Fruit fly (Drosophila melanogaster): ENCODE results near the gene Ypel.
A peak's percentile ranks its signal among the peaks of the same experiment; 100 is the strongest.

The Ypel gene

dm6 chrX:10242883-10243282 is 30.7 kb upstream of the Ypel start:
- TF ChIP-seq dmrt93B (GFP tag; optimal IDR thresholded peaks at IDR 0.05) (no peak), woc (GFP tag; optimal IDR thresholded peaks at IDR 0.05) (no peak), Abd-B (GFP tag; optimal IDR thresholded peaks at IDR 0.05) (no peak), fru (GFP tag; optimal IDR thresholded peaks at IDR 0.05) (no peak), Vsx2 (GFP tag; optimal IDR thresholded peaks at IDR 0.05; ENCODE audit: partially characterized antibody) (no peak), Hr78 (GFP tag; optimal IDR thresholded peaks at IDR 0.05) (no peak), usp (GFP tag; optimal IDR thresholded peaks at IDR 0.05) (no peak), GATAd (GFP tag; optimal IDR thresholded peaks at IDR 0.05) (no peak), Mio (GFP tag; optimal IDR thresholded peaks at IDR 0.05) (no peak), br (GFP tag; optimal IDR thresholded peaks at IDR 0.05) (no peak), rgr (GFP tag; optimal IDR thresholded peaks at IDR 0.05) (no peak), dsf (GFP tag; optimal IDR thresholded peaks at IDR 0.05; ENCODE audit: borderline replicate concordance) (no peak), Hnf4 (GFP tag; optimal IDR thresholded peaks at IDR 0.05) (no peak), h (GFP tag; optimal IDR thresholded peaks at IDR 0.05) (no peak), OdsH (GFP tag; optimal IDR thresholded peaks at IDR 0.05) (no peak), brk (GFP tag; optimal IDR thresholded peaks at IDR 0.05) (no peak), Rel (GFP tag; optimal IDR thresholded peaks at IDR 0.05) (no peak), Rel (tag; optimal IDR thresholded peaks at IDR 0.05) (no peak), Sp1 (GFP tag; optimal IDR thresholded peaks at IDR 0.05) (no peak), N (GFP tag; optimal IDR thresholded peaks at IDR 0.05) (no peak)

dm6 chrX:10241919-10242318 is 29.7 kb upstream of the Ypel start:
- TF ChIP-seq tai (GFP tag; optimal IDR thresholded peaks at IDR 0.05) (no peak), br (GFP tag; optimal IDR thresholded peaks at IDR 0.05) (no peak), Hr78 (GFP tag; optimal IDR thresholded peaks at IDR 0.05) (no peak), CG32264 (GFP tag; optimal IDR thresholded peaks at IDR 0.05) (no peak), brk (GFP tag; optimal IDR thresholded peaks at IDR 0.05) (no peak), OdsH (GFP tag; optimal IDR thresholded peaks at IDR 0.05) (no peak), h (GFP tag; optimal IDR thresholded peaks at IDR 0.05) (no peak), rgr (GFP tag; optimal IDR thresholded peaks at IDR 0.05) (no peak), jim (GFP tag; optimal IDR thresholded peaks at IDR 0.05) (no peak), dmrt93B (GFP tag; optimal IDR thresholded peaks at IDR 0.05) (no peak), woc (GFP tag; optimal IDR thresholded peaks at IDR 0.05) (no peak), pan (optimal IDR thresholded peaks at IDR 0.05) (no peak), sage (GFP tag; optimal IDR thresholded peaks at IDR 0.05) (no peak), CG9705 (GFP tag; optimal IDR thresholded peaks at IDR 0.05) (no peak), HLH106 (tag; optimal IDR thresholded peaks at IDR 0.05) (peak; percentile 36), Abd-B (GFP tag; optimal IDR thresholded peaks at IDR 0.05) (no peak), foxo (GFP tag; optimal IDR thresholded peaks at IDR 0.05) (peak in 1 of 2 experiments; percentile 6), Myc (optimal IDR thresholded peaks at IDR 0.05) (no peak)

dm6 chrX:10234024-10234520 is 21.9 kb upstream of the Ypel start:
- TF ChIP-seq Rel (GFP tag; optimal IDR thresholded peaks at IDR 0.05) = no peak
- TF ChIP-seq Rel (tag; optimal IDR thresholded peaks at IDR 0.05) = peak; percentile 86
- no peak for TF ChIP-seq OdsH (GFP tag; optimal IDR thresholded peaks at IDR 0.05)
- TF ChIP-seq usp (GFP tag; optimal IDR thresholded peaks at IDR 0.05) = no peak

- TF ChIP-seq CG9705 (GFP tag; optimal IDR thresholded peaks at IDR 0.05) (no peak), Hr78 (GFP tag; optimal IDR thresholded peaks at IDR 0.05) (no peak), dsf (GFP tag; optimal IDR thresholded peaks at IDR 0.05; ENCODE audit: borderline replicate concordance) (no peak), Hr83 (GFP tag; optimal IDR thresholded peaks at IDR 0.05; ENCODE audit: poor library complexity, severe bottlenecking) (no peak), Rel (GFP tag; optimal IDR thresholded peaks at IDR 0.05) (no peak), Rel (tag; optimal IDR thresholded peaks at IDR 0.05) (no peak), usp (GFP tag; optimal IDR thresholded peaks at IDR 0.05) (no peak), OdsH (GFP tag; optimal IDR thresholded peaks at IDR 0.05) (no peak), sv (GFP tag; optimal IDR thresholded peaks at IDR 0.05) (no peak), dmrt93B (GFP tag; optimal IDR thresholded peaks at IDR 0.05) (no peak)
Observed at dm6 chrX:10233065-10233464, 20.9 kb upstream of the Ypel start, which contains the start of gene CG2961. Gene CG2961 (minus strand): TSS chrX:10233080.

dm6 chrX:10232497-10232896 is 20.3 kb upstream of the Ypel start:
- TF ChIP-seq OdsH (GFP tag; optimal IDR thresholded peaks at IDR 0.05) (peak; percentile 5), rgr (GFP tag; optimal IDR thresholded peaks at IDR 0.05) (peak; percentile 20), sv (GFP tag; optimal IDR thresholded peaks at IDR 0.05) (peak; percentile 17), CG9705 (GFP tag; optimal IDR thresholded peaks at IDR 0.05) (no peak), usp (GFP tag; optimal IDR thresholded peaks at IDR 0.05) (no peak)

All from whole organism, wandering third instar larva.